Worm (Caenorhabditis elegans): ENCODE data around the gene dbl-1.

DNA sequence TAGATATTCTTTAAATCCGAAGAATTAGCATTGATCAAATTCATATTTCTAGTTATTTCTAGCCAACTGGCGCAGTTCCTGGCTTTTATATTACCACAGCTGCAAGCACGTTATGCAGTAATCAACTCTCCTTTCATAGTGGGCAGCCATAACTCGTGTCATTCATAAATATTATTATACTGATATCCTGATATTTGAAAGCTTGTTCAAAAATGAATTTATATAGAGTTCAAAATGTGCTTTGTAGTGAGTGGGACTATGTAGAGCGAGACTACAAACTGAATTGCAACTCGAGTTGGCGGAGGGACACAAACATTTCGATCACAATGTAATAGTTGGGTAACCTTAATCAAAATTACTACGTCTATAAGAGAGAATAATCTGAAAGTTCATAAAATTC is 13.7 kb downstream of the dbl-1 start, which contains the start of gene srh-30:
- TF ChIP-seq tbx-37 (GFP tag; conservative IDR thresholded peaks at IDR 0.05): no peak
- TF ChIP-seq flt-1 (GFP tag; IDR thresholded peaks at IDR 0.05): no peak
- no peak for TF ChIP-seq ama-1 (optimal IDR thresholded peaks at IDR 0.05)
- TF ChIP-seq pes-1 (GFP tag; IDR thresholded peaks at IDR 0.05): no peak
- no peak for TF ChIP-seq tra-4 (tag; optimal IDR thresholded peaks at IDR 0.05)
- TF ChIP-seq hmbx-1 (tag; optimal IDR thresholded peaks at IDR 0.05): no peak
- no peak for TF ChIP-seq aly-1 (tag; optimal IDR thresholded peaks at IDR 0.05)
- TF ChIP-seq sea-1 (GFP tag; conservative IDR thresholded peaks at IDR 0.05): no peak
- no peak for TF ChIP-seq hmg-4 (GFP tag; optimal IDR thresholded peaks at IDR 0.05)

Measured in whole organism, early embryonic.